Fruit fly (Drosophila melanogaster): ENCODE results near the gene CG17786.

The CG17786 gene

dm6 chr3R:24260041-24260379 is 41.5 kb upstream of the CG17786 start:
- no peak for TF ChIP-seq CG14655 (GFP tag; optimal IDR thresholded peaks at IDR 0.05)
- TF ChIP-seq Snoo (tag; optimal IDR thresholded peaks at IDR 0.05), result no peak
- TF ChIP-seq EcR (GFP tag; optimal IDR thresholded peaks at IDR 0.05), result no peak
- TF ChIP-seq CG12605 (GFP tag; IDR thresholded peaks at IDR 0.05), result no peak
- no peak for TF ChIP-seq fd96Ca (GFP tag; IDR thresholded peaks at IDR 0.05)
- no peak for TF ChIP-seq Pif1A (GFP tag; optimal IDR thresholded peaks at IDR 0.05)
- TF ChIP-seq CG8159 (tag; optimal IDR thresholded peaks at IDR 0.05), result no peak
- no peak for TF ChIP-seq D1 (tag; optimal IDR thresholded peaks at IDR 0.05)
- no peak for TF ChIP-seq gl (tag; optimal IDR thresholded peaks at IDR 0.05)
- no peak for TF ChIP-seq Pif1B (GFP tag; optimal IDR thresholded peaks at IDR 0.05)
- TF ChIP-seq CG8301 (tag; optimal IDR thresholded peaks at IDR 0.05), result no peak
- TF ChIP-seq CG10348 (GFP tag; IDR thresholded peaks at IDR 0.05), result no peak
- no peak for TF ChIP-seq Ets98B (GFP tag; IDR thresholded peaks at IDR 0.05)
- TF ChIP-seq CG17806 (tag; optimal IDR thresholded peaks at IDR 0.05), result no peak
- TF ChIP-seq CG34367 (tag; optimal IDR thresholded peaks at IDR 0.05), result no peak
- no peak for TF ChIP-seq rn (GFP tag; IDR thresholded peaks at IDR 0.05)

- TF ChIP-seq CG34367 (tag; optimal IDR thresholded peaks at IDR 0.05) (peak; percentile 97), CG13204 (GFP tag; optimal IDR thresholded peaks at IDR 0.05) (peak; percentile 92), CG14655 (GFP tag; optimal IDR thresholded peaks at IDR 0.05) (no peak), Pif1B (GFP tag; optimal IDR thresholded peaks at IDR 0.05) (peak; percentile 93), CG8301 (tag; optimal IDR thresholded peaks at IDR 0.05) (peak; percentile 89), CG9948 (tag; optimal IDR thresholded peaks at IDR 0.05) (peak; percentile 96), CG15710 (tag; optimal IDR thresholded peaks at IDR 0.05) (peak; percentile 98), Pif1A (GFP tag; optimal IDR thresholded peaks at IDR 0.05) (peak; percentile 95), CG32121 (GFP tag; IDR thresholded peaks at IDR 0.05) (peak; percentile 80), rn (GFP tag; IDR thresholded peaks at IDR 0.05) (peak; percentile 63; the same call in 1 of the 2 replicates), fd96Ca (GFP tag; IDR thresholded peaks at IDR 0.05) (peak; percentile 94), EcR (GFP tag; optimal IDR thresholded peaks at IDR 0.05) (peak; percentile 75), Snoo (tag; optimal IDR thresholded peaks at IDR 0.05) (peak; percentile 93), CG17806 (tag; optimal IDR thresholded peaks at IDR 0.05) (peak; percentile 96), Ets98B (GFP tag; IDR thresholded peaks at IDR 0.05) (peak; percentile 88), CG10348 (GFP tag; IDR thresholded peaks at IDR 0.05) (peak; percentile 71), CG8159 (tag; optimal IDR thresholded peaks at IDR 0.05) (peak; percentile 97), CG12605 (GFP tag; IDR thresholded peaks at IDR 0.05) (peak; percentile 88), gl (tag; optimal IDR thresholded peaks at IDR 0.05) (peak; percentile 96), D1 (tag; optimal IDR thresholded peaks at IDR 0.05) (no peak), CG4496 (GFP tag; IDR thresholded peaks at IDR 0.05) (peak; percentile 96)
Observed at dm6 chr3R:24259278-24260040, 40.9 kb upstream of the CG17786 start.

dm6 chr3R:24258333-24258732 is 39.8 kb upstream of the CG17786 start:
- TF ChIP-seq CG14655 (GFP tag; optimal IDR thresholded peaks at IDR 0.05) (no peak), Ets98B (GFP tag; IDR thresholded peaks at IDR 0.05) (no peak)

dm6 chr3R:24252494-24252893 is 34.0 kb upstream of the CG17786 start, which contains the start of gene beta-PheRS:
TSS of gene beta-PheRS (minus strand) at chr3R:24252679.
- TF ChIP-seq D1 (tag; optimal IDR thresholded peaks at IDR 0.05) (no peak), fd96Ca (GFP tag; IDR thresholded peaks at IDR 0.05) (peak; percentile 11; the same call in 1 of the 3 replicates)

- TF ChIP-seq rn (GFP tag; IDR thresholded peaks at IDR 0.05) (no peak), CG15710 (tag; optimal IDR thresholded peaks at IDR 0.05) (no peak), CG13204 (GFP tag; optimal IDR thresholded peaks at IDR 0.05) (no peak), CG4496 (GFP tag; IDR thresholded peaks at IDR 0.05) (no peak), CG12605 (GFP tag; IDR thresholded peaks at IDR 0.05) (no peak), Snoo (tag; optimal IDR thresholded peaks at IDR 0.05) (no peak), gl (tag; optimal IDR thresholded peaks at IDR 0.05) (no peak), Pif1B (GFP tag; optimal IDR thresholded peaks at IDR 0.05) (no peak), CG34367 (tag; optimal IDR thresholded peaks at IDR 0.05) (no peak), CG8301 (tag; optimal IDR thresholded peaks at IDR 0.05) (no peak), CG9948 (tag; optimal IDR thresholded peaks at IDR 0.05) (no peak), CG8159 (tag; optimal IDR thresholded peaks at IDR 0.05) (no peak), CG10348 (GFP tag; IDR thresholded peaks at IDR 0.05) (no peak)
Observed at dm6 chr3R:24234721-24235120, 16.2 kb upstream of the CG17786 start.

dm6 chr3R:24234162-24234529 is 15.6 kb upstream of the CG17786 start:
- TF ChIP-seq CG15710 (tag; optimal IDR thresholded peaks at IDR 0.05) (no peak), CG32121 (GFP tag; IDR thresholded peaks at IDR 0.05) (no peak), EcR (GFP tag; optimal IDR thresholded peaks at IDR 0.05) (peak; percentile 80), CG12605 (GFP tag; IDR thresholded peaks at IDR 0.05) (0 out of 2 replicates have a peak, but pooled peaks have one; percentile 7), CG13204 (GFP tag; optimal IDR thresholded peaks at IDR 0.05) (no peak)
